Fruit fly (Drosophila melanogaster) whole organism, wandering third instar larva: Measurements from ENCODE around the gene CG5180.
A peak's percentile ranks its signal among the peaks of the same experiment; 100 is the strongest.

ENCODE experiments used
- Dif ChIP-seq: fragments of 200-275, 200-300 bp; sonication (Bioruptor generic); optimal IDR thresholded peaks from 2 replicates; lab custom pipeline; 2018; ENCODE audit warnings: missing biosample characterization, missing genetic modification characterization; ENCODE audit not compliant: partially characterized antibody
- HLH106 ChIP-seq: fragments of 200-800 bp; optimal IDR thresholded peaks from 3 replicates; lab custom pipeline; 2019; ENCODE audit warnings: missing biosample characterization, mild to moderate bottlenecking, missing genetic modification characterization, moderate library complexity
- Hnf4 ChIP-seq: fragments of 200-800 bp; sonication (Bioruptor generic); optimal IDR thresholded peaks from 2 replicates; lab custom pipeline; 2016; ENCODE audit warnings: missing biosample characterization, mild to moderate bottlenecking, missing genetic modification characterization
- dl ChIP-seq, 2 experiments: fragments of 175-275, 200-275 bp in 1 of 2; fragments of 200-275 bp in 1 of 2; sonication (Bioruptor generic); optimal IDR thresholded peaks; lab custom pipeline; 2018; ENCODE audit warnings: mild to moderate bottlenecking in 2 of 2, missing biosample characterization in 2 of 2, missing genetic modification characterization in 2 of 2, moderate library complexity in 2 of 2; ENCODE audit not compliant: partially characterized antibody in 2 of 2, insufficient read depth in 1 of 2
- dsf ChIP-seq: sonication (Bioruptor generic); optimal IDR thresholded peaks from 2 replicates; lab custom pipeline; 2016; ENCODE audit warnings: missing biosample characterization, missing genetic modification characterization, borderline replicate concordance
- psq ChIP-seq: fragments of 200-800 bp; sonication (Bioruptor generic); optimal IDR thresholded peaks from 3 replicates; lab custom pipeline; 2017; ENCODE audit warnings: missing biosample characterization, mild to moderate bottlenecking, missing genetic modification characterization, moderate library complexity
- sage ChIP-seq: fragments of 200-800 bp; sonication (Bioruptor generic); optimal IDR thresholded peaks from 2 replicates; lab custom pipeline; 2016; ENCODE audit warnings: missing biosample characterization, mild to moderate bottlenecking, missing genetic modification characterization

DNA sequence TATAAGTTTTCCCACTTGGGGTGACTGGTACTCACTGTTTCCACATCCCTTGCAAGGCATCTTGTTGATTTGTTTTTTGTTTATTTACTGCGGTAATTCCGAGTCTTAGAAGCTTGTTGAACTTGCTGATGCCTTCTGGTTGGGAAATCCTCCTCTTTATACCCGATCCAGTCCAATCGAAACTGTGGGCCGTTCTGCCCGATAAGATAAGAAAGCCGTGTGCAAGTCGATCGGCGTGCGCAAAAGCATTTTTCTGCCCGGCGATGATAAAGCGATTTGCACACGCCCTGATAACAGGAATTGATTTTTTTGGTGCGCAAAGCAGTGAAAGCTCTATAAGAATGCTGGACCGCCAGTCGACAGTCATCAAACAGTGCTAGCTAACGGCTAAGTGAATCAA, 23.2 kb upstream of the CG5180 start, which contains the start of the genes MtnE and MtnD:
- TF ChIP-seq dl (GFP tag; optimal IDR thresholded peaks at IDR 0.05; lab: Kevin White, UChicago; ENCODE audit: insufficient read depth in 1 of 2, partially characterized antibody in 2 of 2) (peak in 1 of 2 experiments; percentile 38), psq (GFP tag; lab: Kevin White, UChicago) (no peak), Dif (GFP tag; lab: Kevin White, UChicago) (peak; percentile 6), dsf (no peak), HLH106 (tag; lab: Kevin White, UChicago) (no peak), Hnf4 (no peak), sage (GFP tag; lab: Kevin White, UChicago) (peak; percentile 45)
